Worm (Caenorhabditis elegans): ENCODE data around the gene ilys-5.

ilys-5 gene

ce11 chrX:6509813-6510212 lies 26.8 kb downstream of the ilys-5 start:
- TF ChIP-seq sma-9 (GFP tag; optimal IDR thresholded peaks at IDR 0.05) (peak; percentile 38), sma-9 (tag; optimal IDR thresholded peaks at IDR 0.05) (no peak), F13H6.1 (tag; optimal IDR thresholded peaks at IDR 0.05) (peak; percentile 42), sma-3 (GFP tag; optimal IDR thresholded peaks at IDR 0.05) (no peak), nhr-129 (tag; optimal IDR thresholded peaks at IDR 0.05) (peak; percentile 44), lsy-2 (tag; optimal IDR thresholded peaks at IDR 0.05) (peak in 1 of 2 experiments; percentile 42)

ce11 chrX:6507734-6508133 lies 28.9 kb downstream of the ilys-5 start:
- no peak for TF ChIP-seq unc-39 (tag; optimal IDR thresholded peaks at IDR 0.05)
- TF ChIP-seq alr-1 (tag; optimal IDR thresholded peaks at IDR 0.05), result no peak
- TF ChIP-seq crh-2 (tag; optimal IDR thresholded peaks at IDR 0.05), result no peak
- no peak for TF ChIP-seq nhr-25 (tag; optimal IDR thresholded peaks at IDR 0.05)
- no peak for TF ChIP-seq nhr-6 (tag; optimal IDR thresholded peaks at IDR 0.05)
- no peak for TF ChIP-seq sem-4 (tag; optimal IDR thresholded peaks at IDR 0.05)
- TF ChIP-seq ceh-82 (tag; optimal IDR thresholded peaks at IDR 0.05), result no peak
- no peak for TF ChIP-seq C34F6.9 (tag; optimal IDR thresholded peaks at IDR 0.05)
- no peak for TF ChIP-seq ztf-11 (tag; optimal IDR thresholded peaks at IDR 0.05)
- TF ChIP-seq fos-1 (tag; optimal IDR thresholded peaks at IDR 0.05), result no peak
- TF ChIP-seq blmp-1 (tag; optimal IDR thresholded peaks at IDR 0.05; ENCODE audit: insufficient read depth), result no peak
- TF ChIP-seq zag-1 (tag; optimal IDR thresholded peaks at IDR 0.05), result no peak
- no peak for TF ChIP-seq elt-3 (tag; optimal IDR thresholded peaks at IDR 0.05)

ce11 chrX:6505662-6506061 lies 31.0 kb downstream of the ilys-5 start, which contains the start of gene glr-8:
Gene glr-8, plus strand, starts transcription at chrX:6505980.
- TF ChIP-seq peb-1 (tag; optimal IDR thresholded peaks at IDR 0.05) (no peak), nhr-25 (tag; optimal IDR thresholded peaks at IDR 0.05) (no peak), unc-55 (GFP tag; optimal IDR thresholded peaks at IDR 0.05) (no peak), ZK546.5 (tag; optimal IDR thresholded peaks at IDR 0.05) (no peak), nhr-10 (tag; optimal IDR thresholded peaks at IDR 0.05) (no peak)

- TF ChIP-seq F13H6.1 (tag; optimal IDR thresholded peaks at IDR 0.05) (no peak), mab-5 (tag; optimal IDR thresholded peaks at IDR 0.05) (no peak), egl-27 (tag; optimal IDR thresholded peaks at IDR 0.05) (no peak), lin-11 (tag; optimal IDR thresholded peaks at IDR 0.05) (no peak), zag-1 (tag; optimal IDR thresholded peaks at IDR 0.05) (no peak), unc-55 (GFP tag; optimal IDR thresholded peaks at IDR 0.05) (peak; percentile 41), elt-1 (tag; optimal IDR thresholded peaks at IDR 0.05) (no peak), nhr-12 (tag; optimal IDR thresholded peaks at IDR 0.05) (no peak), ceh-16 (tag; optimal IDR thresholded peaks at IDR 0.05) (no peak), mbf-1 (tag; optimal IDR thresholded peaks at IDR 0.05) (no peak), aly-2 (tag; optimal IDR thresholded peaks at IDR 0.05) (no peak), blmp-1 (tag; optimal IDR thresholded peaks at IDR 0.05; ENCODE audit: insufficient read depth) (no peak), crh-2 (tag; optimal IDR thresholded peaks at IDR 0.05) (no peak), Y55F3AM.14 (GFP tag; optimal IDR thresholded peaks at IDR 0.05) (no peak), ztf-11 (tag; optimal IDR thresholded peaks at IDR 0.05) (no peak), lsy-2 (tag; optimal IDR thresholded peaks at IDR 0.05) (peak in 1 of 2 experiments; percentile 33), ceh-82 (tag; optimal IDR thresholded peaks at IDR 0.05) (no peak), nhr-6 (tag; optimal IDR thresholded peaks at IDR 0.05) (peak; percentile 5), sma-3 (GFP tag; optimal IDR thresholded peaks at IDR 0.05) (no peak), nhr-129 (tag; optimal IDR thresholded peaks at IDR 0.05) (peak; percentile 51), lin-13 (GFP tag; optimal IDR thresholded peaks at IDR 0.05) (peak; percentile 27), nhr-10 (tag; optimal IDR thresholded peaks at IDR 0.05) (no peak), peb-1 (tag; optimal IDR thresholded peaks at IDR 0.05) (no peak)
These were observed 31.6 kb downstream of the ilys-5 start, which contains the start of gene cdf-1 for ce11 chrX:6505008-6505407. Gene cdf-1, minus strand, starts transcription at chrX:6505143.

ce11 chrX:6503148-6503547 lies 33.5 kb downstream of the ilys-5 start:
- TF ChIP-seq F13H6.1 (tag; optimal IDR thresholded peaks at IDR 0.05), result no peak
- no peak for TF ChIP-seq ztf-1 (GFP tag; conservative IDR thresholded peaks at IDR 0.05)
- no peak for TF ChIP-seq sma-3 (GFP tag; optimal IDR thresholded peaks at IDR 0.05)
- no peak for TF ChIP-seq lin-39 (tag; optimal IDR thresholded peaks at IDR 0.05)
- TF ChIP-seq fos-1 (tag; optimal IDR thresholded peaks at IDR 0.05), result peak; percentile 20
- TF ChIP-seq aly-2 (tag; optimal IDR thresholded peaks at IDR 0.05), result no peak
- TF ChIP-seq sem-4 (tag; optimal IDR thresholded peaks at IDR 0.05), result no peak
